Worm (Caenorhabditis elegans) whole organism, L4 larva: ENCODE measurements around the gene wht-7.
A peak's percentile ranks its signal among the peaks of the same experiment; 100 is the strongest.

Source experiments
- F26F4.8 ChIP-seq: fragments of 200-800 bp; sonication (Bioruptor generic); conservative IDR thresholded peaks from 2 replicates; pipeline ENCODE4 v1.3.6; 2022; ENCODE audit warnings: missing genetic modification characterization, missing compliant biosample characterization
- F37D6.2 ChIP-seq: sonication (generic microtip); optimal IDR thresholded peaks from 2 replicates; lab custom pipeline; 2016; ENCODE audit warnings: mild to moderate bottlenecking, missing genetic modification characterization, missing compliant biosample characterization
- F49E8.2 ChIP-seq: sonication (generic microtip); optimal IDR thresholded peaks from 2 replicates; lab custom pipeline; 2016; ENCODE audit warnings: missing compliant biosample characterization, mild to moderate bottlenecking, missing genetic modification characterization, borderline replicate concordance
- T20F7.1 ChIP-seq: fragments of 200-800 bp; sonication (Bioruptor generic); optimal IDR thresholded peaks from 2 replicates; lab custom pipeline; 2018; ENCODE audit warnings: mild to moderate bottlenecking, missing genetic modification characterization, missing compliant biosample characterization
- Y75B8A.6 ChIP-seq: fragments of 200-800 bp; sonication (Bioruptor generic); IDR thresholded peaks from 2 replicates; pipeline ENCODE4 v1.3.6; 2022; ENCODE audit warnings: missing genetic modification reagents, missing genetic modification characterization, missing compliant biosample characterization
- aha-1 ChIP-seq: fragments of 150-350 bp; peaks from one replicate; lab custom pipeline; 2014; ENCODE audit warnings: missing biosample characterization, missing genetic modification characterization
- ama-1 ChIP-seq: fragments of 150-350 bp; optimal IDR thresholded peaks from 2 replicates; lab custom pipeline; 2014; ENCODE audit warnings: inconsistent platforms, mixed read lengths
- arid-1 ChIP-seq: fragments of 200-800 bp; sonication (Bioruptor generic); conservative IDR thresholded peaks from 2 replicates; pipeline ENCODE4 v1.3.6; 2022; ENCODE audit warnings: missing genetic modification reagents, missing genetic modification characterization, missing compliant biosample characterization
- attf-4 ChIP-seq: sonication (generic microtip); optimal IDR thresholded peaks from 3 replicates; lab custom pipeline; 2017; ENCODE audit warnings: missing biosample characterization, missing genetic modification characterization
- ceh-32 ChIP-seq: sonication (generic microtip); optimal IDR thresholded peaks from 2 replicates; lab custom pipeline; 2016; ENCODE audit warnings: mild to moderate bottlenecking, missing genetic modification characterization, missing compliant biosample characterization; ENCODE audit not compliant: poor library complexity
- ceh-62 ChIP-seq: sonication (generic microtip); optimal IDR thresholded peaks from 2 replicates; lab custom pipeline; 2017; ENCODE audit warnings: missing biosample characterization, missing genetic modification characterization
- cey-2 ChIP-seq: sonication (generic microtip); optimal IDR thresholded peaks from 3 replicates; lab custom pipeline; 2017; ENCODE audit warnings: missing genetic modification characterization, mild to moderate bottlenecking, missing compliant biosample characterization, antibody characterized with exemption, borderline replicate concordance; ENCODE audit not compliant: insufficient read depth
- dmd-6 ChIP-seq: fragments of 200-800 bp; sonication (Bioruptor generic); IDR thresholded peaks from 2 replicates; pipeline ENCODE4 v1.3.6; 2022; ENCODE audit warnings: missing genetic modification reagents, missing genetic modification characterization, missing compliant biosample characterization
- dpl-1 ChIP-seq: fragments of 150-350 bp; optimal IDR thresholded peaks from 2 replicates; lab custom pipeline; 2014; ENCODE audit warnings: missing biosample characterization, missing genetic modification reagents, missing genetic modification characterization
- dve-1 ChIP-seq: sonication (generic microtip); optimal IDR thresholded peaks from 2 replicates; lab custom pipeline; 2017; ENCODE audit warnings: antibody characterized with exemption, mild to moderate bottlenecking, missing genetic modification characterization, missing compliant biosample characterization; ENCODE audit not compliant: insufficient read depth
- fos-1 ChIP-seq: fragments of 150-350 bp; optimal IDR thresholded peaks from 2 replicates; lab custom pipeline; 2014; ENCODE audit warnings: missing biosample characterization, missing genetic modification characterization
- hlh-11 ChIP-seq: fragments of 200-800 bp; sonication (Bioruptor generic); optimal IDR thresholded peaks from 2 replicates; lab custom pipeline; 2018; ENCODE audit warnings: mild to moderate bottlenecking, missing genetic modification characterization, missing compliant biosample characterization
- lin-1 ChIP-seq: fragments of 200-800 bp; sonication (Bioruptor generic); IDR thresholded peaks from 2 replicates; pipeline ENCODE4 v1.3.6; 2022; ENCODE audit warnings: missing genetic modification reagents, missing genetic modification characterization, missing compliant biosample characterization
- lin-13 ChIP-seq: fragments of 150-350 bp; optimal IDR thresholded peaks from 2 replicates; lab custom pipeline; 2014; ENCODE audit warnings: missing biosample characterization, missing genetic modification reagents, missing genetic modification characterization
- lin-15B ChIP-seq: fragments of 150-350 bp; sonication (generic microtip); optimal IDR thresholded peaks from 3 replicates; lab custom pipeline; 2014; ENCODE audit warnings: missing biosample characterization, missing genetic modification characterization
- lin-29 ChIP-seq: fragments of 200-800 bp; sonication (Bioruptor generic); IDR thresholded peaks from 2 replicates; pipeline ENCODE4 v1.3.6; 2022; ENCODE audit warnings: missing genetic modification reagents, missing genetic modification characterization, missing compliant biosample characterization
- lir-3 ChIP-seq: sonication (generic microtip); optimal IDR thresholded peaks from 2 replicates; lab custom pipeline; 2016; ENCODE audit warnings: mild to moderate bottlenecking, missing genetic modification characterization, missing compliant biosample characterization
- madf-5 ChIP-seq, 2 experiments: fragments of 200-800 bp; sonication (Bioruptor generic); IDR thresholded peaks; 2 replicates each; pipeline ENCODE4 v1.3.6; 2022; ENCODE audit warnings: missing compliant biosample characterization in 2 of 2, missing genetic modification characterization in 2 of 2
- mdl-1 ChIP-seq, 2 experiments: fragments of 150-350 bp in 1 of 2; sonication (generic microtip) in 1 of 2; optimal IDR thresholded peaks; 2 replicates each; lab custom pipeline; 2014 to 2017; ENCODE audit warnings: missing biosample characterization in 2 of 2, missing genetic modification characterization in 2 of 2
- mes-2 ChIP-seq: sonication (generic microtip); optimal IDR thresholded peaks from 2 replicates; lab custom pipeline; 2016; ENCODE audit warnings: missing genotype, mild to moderate bottlenecking, missing genetic modification characterization, missing compliant biosample characterization; ENCODE audit not compliant: poor library complexity, severe bottlenecking
- mxl-2 ChIP-seq: fragments of 200-800 bp; sonication (Bioruptor generic); conservative IDR thresholded peaks from 2 replicates; pipeline ENCODE4 v1.3.6; 2022; ENCODE audit warnings: missing genetic modification reagents, missing genetic modification characterization, missing compliant biosample characterization
- nhr-102 ChIP-seq: sonication (generic microtip); optimal IDR thresholded peaks from 2 replicates; lab custom pipeline; 2016; ENCODE audit warnings: mild to moderate bottlenecking, missing genetic modification characterization, moderate library complexity, missing compliant biosample characterization
- nhr-11 ChIP-seq: fragments of 150-350 bp; optimal IDR thresholded peaks from 2 replicates; lab custom pipeline; 2014; ENCODE audit warnings: missing biosample characterization, missing genetic modification characterization
- nhr-111 ChIP-seq: fragments of 200-800 bp; sonication (Bioruptor generic); optimal IDR thresholded peaks from 2 replicates; lab custom pipeline; 2018; ENCODE audit warnings: mild to moderate bottlenecking, missing genetic modification characterization, missing compliant biosample characterization
- nhr-25 ChIP-seq: sonication (generic microtip); optimal IDR thresholded peaks from 2 replicates; lab custom pipeline; 2017; ENCODE audit warnings: missing genetic modification characterization, mild to moderate bottlenecking, missing compliant biosample characterization, antibody characterized with exemption, moderate library complexity, borderline replicate concordance; ENCODE audit not compliant: insufficient read depth
- nhr-28 ChIP-seq: fragments of 150-350 bp; optimal IDR thresholded peaks from 2 replicates; lab custom pipeline; 2014; ENCODE audit warnings: missing biosample characterization, missing genetic modification characterization
- pha-4 ChIP-seq, 2 experiments: fragments of 150-350 bp in 1 of 2; fragments of 200-800 bp in 1 of 2; sonication (Bioruptor generic) in 1 of 2; IDR thresholded peaks in 1 of 2; optimal IDR thresholded peaks in 1 of 2; 2 replicates each; pipeline versions ENCODE4 v1.3.6 to Lab custom; 2014 to 2022; ENCODE audit warnings: missing genetic modification characterization in 2 of 2, missing genetic modification reagents in 2 of 2, missing biosample characterization in 1 of 2, missing compliant biosample characterization in 1 of 2
- skn-1 ChIP-seq: fragments of 150-350 bp; optimal IDR thresholded peaks from 2 replicates; lab custom pipeline; 2014; ENCODE audit warnings: missing biosample characterization, missing genetic modification characterization
- spr-1 ChIP-seq: sonication (generic microtip); optimal IDR thresholded peaks from 2 replicates; lab custom pipeline; 2016; ENCODE audit warnings: mild to moderate bottlenecking, missing genetic modification characterization, missing compliant biosample characterization
- spr-3 ChIP-seq: fragments of 200-800 bp; sonication (Bioruptor generic); optimal IDR thresholded peaks from 2 replicates; lab custom pipeline; 2018; ENCODE audit warnings: mild to moderate bottlenecking, missing genetic modification characterization, missing compliant biosample characterization
- tra-1 ChIP-seq: fragments of 200-800 bp; sonication (Bioruptor generic); IDR thresholded peaks from 2 replicates; pipeline ENCODE4 v1.3.6; 2022; ENCODE audit warnings: missing genetic modification reagents, missing genetic modification characterization, missing compliant biosample characterization
- unc-39 ChIP-seq: sonication (generic microtip); optimal IDR thresholded peaks from 2 replicates; lab custom pipeline; 2017; ENCODE audit warnings: missing biosample characterization, missing genetic modification characterization
- unc-62 ChIP-seq, 3 experiments: fragments of 150-350 bp in 1 of 3; sonication (generic microtip); optimal IDR thresholded peaks in 2 of 3; peaks in 1 of 3; 1 replicate in 1 of 3; 2 replicates in 2 of 3; lab custom pipeline; 2014 to 2017; ENCODE audit warnings: missing biosample characterization in 3 of 3, missing genetic modification characterization in 3 of 3, missing genetic modification reagents in 3 of 3, missing genotype in 1 of 3
- zfp-3 ChIP-seq: fragments of 200-800 bp; sonication (Bioruptor generic); conservative IDR thresholded peaks from 2 replicates; pipeline ENCODE4 v1.3.6; 2022; ENCODE audit warnings: missing genetic modification reagents, missing genetic modification characterization, missing compliant biosample characterization
- zip-11 ChIP-seq: fragments of 200-800 bp; sonication (Bioruptor generic); IDR thresholded peaks from 2 replicates; pipeline ENCODE4 v1.3.6; 2022; ENCODE audit warnings: missing genetic modification characterization, missing compliant biosample characterization
- ztf-11 ChIP-seq: fragments of 150-350 bp; optimal IDR thresholded peaks from 2 replicates; lab custom pipeline; 2014; ENCODE audit warnings: missing biosample characterization, missing genetic modification characterization
- ztf-7 ChIP-seq: fragments of 150-350 bp; optimal IDR thresholded peaks from 2 replicates; lab custom pipeline; 2014; ENCODE audit warnings: missing biosample characterization, missing genetic modification characterization

wht-7 gene

DNA sequence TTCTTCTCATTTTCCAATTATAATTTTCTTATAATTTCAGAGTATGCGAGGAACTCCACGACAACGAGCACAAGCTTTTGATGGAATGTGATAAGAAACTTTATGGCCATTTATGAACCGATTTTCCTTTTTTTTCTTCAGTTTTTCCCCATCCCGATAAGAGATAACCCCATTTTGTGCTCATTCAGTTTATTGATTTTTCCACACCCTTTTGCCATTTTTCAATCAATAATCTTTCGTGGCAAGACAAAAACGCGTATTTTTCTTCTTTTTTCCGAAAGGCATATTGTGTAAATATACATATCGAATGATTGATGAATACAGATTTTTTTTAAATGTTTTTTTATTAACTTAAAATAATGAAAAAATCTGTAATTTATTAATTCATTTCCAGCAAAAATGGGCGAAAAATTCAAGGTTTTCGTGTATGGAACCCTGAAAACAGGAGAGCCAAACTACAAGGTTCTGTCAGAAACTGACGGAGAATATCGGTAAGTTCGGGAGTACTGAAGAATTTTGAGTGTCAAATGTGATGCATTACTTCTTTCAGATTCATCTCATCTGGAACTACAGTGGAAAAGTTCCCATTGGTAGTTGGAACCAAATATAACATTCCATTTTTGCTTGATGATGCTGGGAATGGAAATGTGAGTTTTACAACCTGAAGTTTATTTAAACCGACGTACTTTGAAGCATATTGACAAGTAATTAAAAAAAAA is 15.0 kb upstream of the wht-7 start, which contains the start of gene F42A10.9 (continued):
- TF ChIP-seq skn-1 (tag; lab: Kevin White, UChicago) (no peak), dmd-6 (no peak), unc-62 (GFP tag; optimal IDR thresholded peaks at IDR 0.05 in 1 of 2; lab: Kevin White, UChicago) (no peak), unc-62 (tag; optimal IDR thresholded peaks at IDR 0.05; lab: Kevin White, UChicago) (no peak), mes-2 (tag; lab: Kevin White, UChicago) (peak; percentile 28), mdl-1 (tag; optimal IDR thresholded peaks at IDR 0.05; lab: Kevin White, UChicago) (no peak), aha-1 (tag; lab: Kevin White, UChicago) (peak; percentile 76), nhr-102 (no peak), cey-2 (tag; lab: Kevin White, UChicago) (no peak), ceh-62 (no peak), spr-3 (GFP tag; lab: Kevin White, UChicago) (no peak), ama-1 (peak; percentile 88), pha-4 (GFP tag; IDR thresholded peaks at IDR 0.05; lab: Robert Waterston, UW) (no peak), pha-4 (tag; optimal IDR thresholded peaks at IDR 0.05; lab: Kevin White, UChicago) (no peak), madf-5 (GFP tag; IDR thresholded peaks at IDR 0.05; lab: Robert Waterston, UW) (no peak), nhr-11 (tag; lab: Kevin White, UChicago) (no peak), zfp-3 (GFP tag; lab: Robert Waterston, UW) (peak; percentile 51; the same call in 1 of the 2 replicates), dpl-1 (GFP tag; lab: Kevin White, UChicago) (no peak), lir-3 (no peak), lin-15B (tag; lab: Kevin White, UChicago) (no peak), hlh-11 (tag; lab: Kevin White, UChicago) (no peak), Y75B8A.6 (0 out of 2 replicates have a peak, but pooled peaks have one; percentile 17)

DNA sequence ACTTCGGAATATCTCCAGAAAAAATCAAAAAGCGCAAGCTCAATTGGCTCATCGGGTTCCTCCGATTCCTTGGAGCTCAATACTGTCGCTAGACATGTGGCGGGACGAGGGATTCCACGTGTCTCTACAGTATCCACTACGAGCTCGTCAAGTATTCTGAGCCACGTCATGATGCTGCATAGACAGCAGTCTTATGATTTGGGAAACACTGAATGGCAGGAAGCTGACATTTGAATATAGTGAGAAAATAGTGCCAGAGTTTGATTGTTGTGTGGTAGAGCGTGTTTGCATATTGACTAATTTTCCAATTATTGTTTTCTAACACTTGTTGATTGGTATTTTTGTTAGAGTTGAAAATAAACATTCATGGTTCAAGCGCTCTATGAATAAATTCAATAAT is 14.0 kb upstream of the wht-7 start:
- TF ChIP-seq spr-3 (GFP tag; lab: Kevin White, UChicago) (no peak), dmd-6 (peak; percentile 75)

DNA sequence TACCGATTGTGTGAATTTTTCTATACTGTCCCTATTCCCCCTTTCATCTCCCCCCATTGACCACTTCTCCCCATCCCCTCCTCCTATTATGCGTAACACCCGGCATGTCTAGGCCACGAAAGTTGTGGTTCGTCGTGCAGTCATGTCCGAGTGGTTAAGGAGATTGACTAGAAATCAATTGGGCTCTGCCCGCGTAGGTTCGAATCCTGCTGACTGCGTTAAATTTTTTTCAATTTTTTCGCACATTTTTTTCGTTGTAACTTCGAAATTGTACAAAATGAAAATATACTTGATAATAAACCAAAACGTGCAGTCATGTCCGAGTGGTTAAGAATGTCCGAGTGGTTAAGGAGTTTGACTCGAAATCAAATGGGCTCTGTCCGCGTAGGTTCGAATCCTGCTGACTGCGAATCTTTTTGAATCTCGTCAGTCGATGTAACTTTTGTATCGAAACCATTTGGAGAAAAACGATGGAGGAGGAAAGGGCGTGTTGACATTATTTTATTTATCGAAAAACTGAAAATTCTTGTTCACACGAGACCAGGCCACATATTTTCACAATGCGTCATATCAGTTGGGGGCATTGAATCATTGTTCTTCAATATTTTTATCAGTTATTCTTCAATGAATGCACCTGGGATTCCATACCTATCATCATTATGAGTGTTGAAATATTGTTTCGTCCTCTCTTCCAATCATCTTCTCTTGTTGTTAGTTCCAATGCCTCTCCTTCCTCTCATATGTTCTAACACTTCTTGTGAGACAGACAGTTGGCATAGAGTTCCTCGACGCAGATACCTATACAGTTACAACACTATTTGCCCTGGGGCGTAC is 9.5 kb upstream of the wht-7 start, which contains the start of gene nfm-1:
TSS of gene nfm-1 (plus strand) at position 812 of the 834 bp plus-strand sequence.
- TF ChIP-seq nhr-28, result peak; percentile 83
- no peak for TF ChIP-seq F37D6.2 (tag; lab: Kevin White, UChicago)
- no peak for TF ChIP-seq unc-39 (tag; lab: Kevin White, UChicago)
- peak; percentile 86 for TF ChIP-seq arid-1 (GFP tag; lab: Robert Waterston, UW)
- peak; percentile 59 for TF ChIP-seq aha-1 (tag; lab: Kevin White, UChicago)
- TF ChIP-seq nhr-25 (tag; lab: Kevin White, UChicago), result peak; percentile 30
- TF ChIP-seq ceh-32 (tag; lab: Kevin White, UChicago), result no peak
- no peak for TF ChIP-seq lin-15B (tag; lab: Kevin White, UChicago)
- TF ChIP-seq mxl-2 (GFP tag; lab: Robert Waterston, UW), result no peak; the same call in 1 of the 2 replicates
- TF ChIP-seq T20F7.1 (GFP tag; lab: Kevin White, UChicago), result peak; percentile 65
- TF ChIP-seq lin-13, result peak; percentile 54
- peak; percentile 40 for TF ChIP-seq ztf-7 (tag; lab: Kevin White, UChicago)
- peak; percentile 70; the same call in 1 of the 2 replicates for TF ChIP-seq zip-11 (GFP tag; lab: Robert Waterston, UW)
- TF ChIP-seq Y75B8A.6, result no peak
- peak; percentile 8 for TF ChIP-seq lir-3
- TF ChIP-seq ztf-11 (tag; lab: Kevin White, UChicago), result no peak
- TF ChIP-seq spr-1 (tag; lab: Kevin White, UChicago), result peak; percentile 67
- TF ChIP-seq lin-29 (GFP tag; lab: Robert Waterston, UW), result no peak
- TF ChIP-seq tra-1, result peak; percentile 84
- peak; percentile 61 for TF ChIP-seq nhr-102
- TF ChIP-seq hlh-11 (tag; lab: Kevin White, UChicago), result peak; percentile 79
- peak; percentile 39 for TF ChIP-seq F49E8.2 (tag; lab: Kevin White, UChicago)
- TF ChIP-seq lin-1 (GFP tag; lab: Robert Waterston, UW), result peak; percentile 78
- TF ChIP-seq fos-1 (tag; lab: Kevin White, UChicago), result no peak
- TF ChIP-seq F26F4.8 (GFP tag; lab: Robert Waterston, UW), result peak; percentile 88
- peak; percentile 70 for TF ChIP-seq nhr-111 (GFP tag; lab: Kevin White, UChicago)
- peak; percentile 74 for TF ChIP-seq dve-1 (tag; lab: Kevin White, UChicago)
- no peak for TF ChIP-seq attf-4 (tag; lab: Kevin White, UChicago)
